Worm (Caenorhabditis elegans) whole organism, L4 larva: ENCODE data around the gene T04C10.3.
A peak's percentile ranks its signal among the peaks of the same experiment; 100 is the strongest.

ENCODE experiments used
- F49E8.2 ChIP-seq: sonication (generic microtip); optimal IDR thresholded peaks from 2 replicates; lab custom pipeline; 2016; ENCODE audit warnings: missing compliant biosample characterization, mild to moderate bottlenecking, missing genetic modification characterization, borderline replicate concordance
- Y48G9A.11 ChIP-seq: fragments of 200-800 bp; sonication (Bioruptor generic); IDR thresholded peaks from 2 replicates; pipeline ENCODE4 v1.3.6; 2022; ENCODE audit warnings: missing genetic modification reagents, missing genetic modification characterization, missing compliant biosample characterization
- Y5F2A.4 ChIP-seq: fragments of 200-800 bp; sonication (Bioruptor generic); optimal IDR thresholded peaks from 2 replicates; lab custom pipeline; 2018; ENCODE audit warnings: mild to moderate bottlenecking, missing genetic modification characterization, missing compliant biosample characterization
- Y75B8A.6 ChIP-seq: fragments of 200-800 bp; sonication (Bioruptor generic); IDR thresholded peaks from 2 replicates; pipeline ENCODE4 v1.3.6; 2022; ENCODE audit warnings: missing genetic modification reagents, missing genetic modification characterization, missing compliant biosample characterization
- ZK337.2 ChIP-seq: fragments of 200-800 bp; sonication (Bioruptor generic); IDR thresholded peaks from 2 replicates; pipeline ENCODE4 v1.3.6; 2022; ENCODE audit warnings: missing genetic modification reagents, missing genetic modification characterization, missing compliant biosample characterization
- aly-2 ChIP-seq: sonication (generic microtip); optimal IDR thresholded peaks from 2 replicates; lab custom pipeline; 2018; ENCODE audit warnings: missing biosample characterization, missing genetic modification characterization
- arid-1 ChIP-seq: fragments of 200-800 bp; sonication (Bioruptor generic); conservative IDR thresholded peaks from 2 replicates; pipeline ENCODE4 v1.3.6; 2022; ENCODE audit warnings: missing genetic modification reagents, missing genetic modification characterization, missing compliant biosample characterization
- ceh-20 ChIP-seq: fragments of 200-800 bp; sonication (Bioruptor generic); IDR thresholded peaks from 2 replicates; pipeline ENCODE4 v1.3.6; 2022; ENCODE audit warnings: missing genetic modification reagents, missing genetic modification characterization, missing compliant biosample characterization
- ceh-28 ChIP-seq: fragments of 150-350 bp; optimal IDR thresholded peaks from 2 replicates; lab custom pipeline; 2014; ENCODE audit warnings: missing biosample characterization, missing genetic modification reagents, missing genetic modification characterization
- ceh-32 ChIP-seq: sonication (generic microtip); optimal IDR thresholded peaks from 2 replicates; lab custom pipeline; 2016; ENCODE audit warnings: mild to moderate bottlenecking, missing genetic modification characterization, missing compliant biosample characterization; ENCODE audit not compliant: poor library complexity
- ceh-62 ChIP-seq: sonication (generic microtip); optimal IDR thresholded peaks from 2 replicates; lab custom pipeline; 2017; ENCODE audit warnings: missing biosample characterization, missing genetic modification characterization
- ceh-82 ChIP-seq: sonication (generic microtip); optimal IDR thresholded peaks from 2 replicates; lab custom pipeline; 2017; ENCODE audit warnings: missing biosample characterization, missing genetic modification characterization
- ctbp-1 ChIP-seq: fragments of 200-800 bp; sonication (Bioruptor generic); IDR thresholded peaks from 2 replicates; pipeline ENCODE4 v1.3.6; 2022; ENCODE audit warnings: missing genetic modification reagents, missing genetic modification characterization, missing compliant biosample characterization
- daf-12 ChIP-seq: fragments of 150-350 bp; optimal IDR thresholded peaks from 2 replicates; lab custom pipeline; 2014; ENCODE audit warnings: missing biosample characterization, missing genetic modification reagents, missing genetic modification characterization
- daf-16 ChIP-seq, 3 experiments: sonication (generic microtip); optimal IDR thresholded peaks; 2 replicates each; lab custom pipeline; 2016 to 2017; ENCODE audit warnings: missing genetic modification characterization in 3 of 3, missing genetic modification reagents in 3 of 3, mild to moderate bottlenecking in 2 of 3, missing compliant biosample characterization in 2 of 3, missing biosample characterization in 1 of 3, moderate library complexity in 1 of 3
- dmd-9 ChIP-seq: fragments of 200-800 bp; sonication (Bioruptor generic); IDR thresholded peaks from 2 replicates; pipeline ENCODE4 v1.3.6; 2022; ENCODE audit warnings: missing genetic modification reagents, missing genetic modification characterization, missing compliant biosample characterization
- dpl-1 ChIP-seq: fragments of 150-350 bp; optimal IDR thresholded peaks from 2 replicates; lab custom pipeline; 2014; ENCODE audit warnings: missing biosample characterization, missing genetic modification reagents, missing genetic modification characterization
- dve-1 ChIP-seq: sonication (generic microtip); optimal IDR thresholded peaks from 2 replicates; lab custom pipeline; 2017; ENCODE audit warnings: antibody characterized with exemption, mild to moderate bottlenecking, missing genetic modification characterization, missing compliant biosample characterization; ENCODE audit not compliant: insufficient read depth
- fkh-10 ChIP-seq: fragments of 150-350 bp; optimal IDR thresholded peaks from 2 replicates; lab custom pipeline; 2014; ENCODE audit warnings: missing biosample characterization, missing genetic modification reagents, missing genetic modification characterization
- gei-8 ChIP-seq: fragments of 200-800 bp; sonication (Bioruptor generic); optimal IDR thresholded peaks from 2 replicates; lab custom pipeline; 2018; ENCODE audit warnings: mild to moderate bottlenecking, missing genetic modification characterization, missing compliant biosample characterization
- hlh-11 ChIP-seq: fragments of 200-800 bp; sonication (Bioruptor generic); optimal IDR thresholded peaks from 2 replicates; lab custom pipeline; 2018; ENCODE audit warnings: mild to moderate bottlenecking, missing genetic modification characterization, missing compliant biosample characterization
- hlh-30 ChIP-seq: sonication (generic microtip); optimal IDR thresholded peaks from 2 replicates; lab custom pipeline; 2017; ENCODE audit warnings: antibody characterized with exemption, mild to moderate bottlenecking, missing genetic modification characterization, missing compliant biosample characterization; ENCODE audit not compliant: insufficient read depth
- lin-15B ChIP-seq: fragments of 150-350 bp; sonication (generic microtip); optimal IDR thresholded peaks from 3 replicates; lab custom pipeline; 2014; ENCODE audit warnings: missing biosample characterization, missing genetic modification characterization
- lin-39 ChIP-seq: fragments of 150-350 bp; optimal IDR thresholded peaks from 2 replicates; lab custom pipeline; 2014; ENCODE audit warnings: missing biosample characterization, missing genetic modification reagents, missing genetic modification characterization
- lsy-2 ChIP-seq, 2 experiments: fragments of 150-350 bp in 1 of 2; sonication (generic microtip) in 1 of 2; optimal IDR thresholded peaks; 2 replicates each; lab custom pipeline; 2014 to 2017; ENCODE audit warnings: missing biosample characterization in 2 of 2, missing genetic modification characterization in 2 of 2
- madf-5 ChIP-seq, 2 experiments: fragments of 200-800 bp; sonication (Bioruptor generic); IDR thresholded peaks; 2 replicates each; pipeline ENCODE4 v1.3.6; 2022; ENCODE audit warnings: missing compliant biosample characterization in 2 of 2, missing genetic modification characterization in 2 of 2
- mdt-29 ChIP-seq: fragments of 200-800 bp; sonication (Bioruptor generic); IDR thresholded peaks from 2 replicates; pipeline ENCODE4 v1.3.6; 2022; ENCODE audit warnings: missing genetic modification reagents, missing genetic modification characterization, missing compliant biosample characterization
- mep-1 ChIP-seq: fragments of 150-350 bp; sonication (generic microtip); optimal IDR thresholded peaks from 3 replicates; lab custom pipeline; 2014; ENCODE audit warnings: missing biosample characterization, missing genetic modification characterization
- mxl-2 ChIP-seq: fragments of 200-800 bp; sonication (Bioruptor generic); conservative IDR thresholded peaks from 2 replicates; pipeline ENCODE4 v1.3.6; 2022; ENCODE audit warnings: missing genetic modification reagents, missing genetic modification characterization, missing compliant biosample characterization
- nhr-10 ChIP-seq: fragments of 150-350 bp; optimal IDR thresholded peaks from 2 replicates; lab custom pipeline; 2014; ENCODE audit warnings: missing biosample characterization, missing genetic modification characterization
- nhr-237 ChIP-seq: sonication (generic microtip); optimal IDR thresholded peaks from 2 replicates; lab custom pipeline; 2017; ENCODE audit warnings: missing biosample characterization, missing genetic modification characterization
- nhr-25 ChIP-seq: sonication (generic microtip); optimal IDR thresholded peaks from 2 replicates; lab custom pipeline; 2017; ENCODE audit warnings: missing genetic modification characterization, mild to moderate bottlenecking, missing compliant biosample characterization, antibody characterized with exemption, moderate library complexity, borderline replicate concordance; ENCODE audit not compliant: insufficient read depth
- nhr-28 ChIP-seq: fragments of 150-350 bp; optimal IDR thresholded peaks from 2 replicates; lab custom pipeline; 2014; ENCODE audit warnings: missing biosample characterization, missing genetic modification characterization
- nhr-41 ChIP-seq: fragments of 200-800 bp; sonication (Bioruptor generic); IDR thresholded peaks from 2 replicates; pipeline ENCODE4 v1.3.6; 2022; ENCODE audit warnings: missing genetic modification reagents, missing genetic modification characterization, missing compliant biosample characterization
- nhr-48 ChIP-seq: sonication (generic microtip); optimal IDR thresholded peaks from 2 replicates; lab custom pipeline; 2016; ENCODE audit warnings: mild to moderate bottlenecking, missing genetic modification characterization, missing compliant biosample characterization
- nhr-6 ChIP-seq: fragments of 150-350 bp; optimal IDR thresholded peaks from 2 replicates; lab custom pipeline; 2014; ENCODE audit warnings: missing biosample characterization, missing genetic modification characterization
- nhr-77 ChIP-seq: fragments of 150-350 bp; optimal IDR thresholded peaks from 2 replicates; lab custom pipeline; 2014; ENCODE audit warnings: missing biosample characterization, missing genetic modification characterization
- rbr-2 ChIP-seq: sonication (generic microtip); optimal IDR thresholded peaks from 2 replicates; lab custom pipeline; 2016; ENCODE audit warnings: missing genotype, missing genetic modification characterization, missing compliant biosample characterization
- skn-1 ChIP-seq: fragments of 150-350 bp; optimal IDR thresholded peaks from 2 replicates; lab custom pipeline; 2014; ENCODE audit warnings: missing biosample characterization, missing genetic modification characterization
- snpc-1.2 ChIP-seq: fragments of 200-800 bp; sonication (Bioruptor generic); IDR thresholded peaks from 2 replicates; pipeline ENCODE4 v1.3.6; 2022; ENCODE audit warnings: missing genetic modification reagents, missing genetic modification characterization, missing compliant biosample characterization
- snpc-4 ChIP-seq: fragments of 150-350 bp; optimal IDR thresholded peaks from 2 replicates; lab custom pipeline; 2014; ENCODE audit warnings: missing biosample characterization, missing genetic modification characterization
- spr-1 ChIP-seq: sonication (generic microtip); optimal IDR thresholded peaks from 2 replicates; lab custom pipeline; 2016; ENCODE audit warnings: mild to moderate bottlenecking, missing genetic modification characterization, missing compliant biosample characterization
- tag-97 ChIP-seq: fragments of 200-800 bp; sonication (Bioruptor generic); IDR thresholded peaks from 2 replicates; pipeline ENCODE4 v1.3.6; 2022; ENCODE audit warnings: missing genetic modification characterization, missing compliant biosample characterization
- tra-1 ChIP-seq: fragments of 200-800 bp; sonication (Bioruptor generic); IDR thresholded peaks from 2 replicates; pipeline ENCODE4 v1.3.6; 2022; ENCODE audit warnings: missing genetic modification reagents, missing genetic modification characterization, missing compliant biosample characterization
- vab-7 ChIP-seq: fragments of 200-800 bp; sonication (Bioruptor generic); IDR thresholded peaks from 2 replicates; pipeline ENCODE4 v1.3.6; 2022; ENCODE audit warnings: missing genetic modification reagents, missing genetic modification characterization, missing compliant biosample characterization
- zag-1 ChIP-seq: fragments of 150-350 bp; optimal IDR thresholded peaks from 2 replicates; lab custom pipeline; 2014; ENCODE audit warnings: missing biosample characterization, missing genetic modification characterization
- zfp-2 ChIP-seq: sonication (generic microtip); optimal IDR thresholded peaks from 2 replicates; lab custom pipeline; 2016; ENCODE audit warnings: mild to moderate bottlenecking, missing genetic modification characterization, missing compliant biosample characterization
- zfp-3 ChIP-seq: fragments of 200-800 bp; sonication (Bioruptor generic); conservative IDR thresholded peaks from 2 replicates; pipeline ENCODE4 v1.3.6; 2022; ENCODE audit warnings: missing genetic modification reagents, missing genetic modification characterization, missing compliant biosample characterization
- ztf-11 ChIP-seq: fragments of 150-350 bp; optimal IDR thresholded peaks from 2 replicates; lab custom pipeline; 2014; ENCODE audit warnings: missing biosample characterization, missing genetic modification characterization
- ztf-7 ChIP-seq: fragments of 150-350 bp; optimal IDR thresholded peaks from 2 replicates; lab custom pipeline; 2014; ENCODE audit warnings: missing biosample characterization, missing genetic modification characterization

The T04C10.3 gene

DNA sequence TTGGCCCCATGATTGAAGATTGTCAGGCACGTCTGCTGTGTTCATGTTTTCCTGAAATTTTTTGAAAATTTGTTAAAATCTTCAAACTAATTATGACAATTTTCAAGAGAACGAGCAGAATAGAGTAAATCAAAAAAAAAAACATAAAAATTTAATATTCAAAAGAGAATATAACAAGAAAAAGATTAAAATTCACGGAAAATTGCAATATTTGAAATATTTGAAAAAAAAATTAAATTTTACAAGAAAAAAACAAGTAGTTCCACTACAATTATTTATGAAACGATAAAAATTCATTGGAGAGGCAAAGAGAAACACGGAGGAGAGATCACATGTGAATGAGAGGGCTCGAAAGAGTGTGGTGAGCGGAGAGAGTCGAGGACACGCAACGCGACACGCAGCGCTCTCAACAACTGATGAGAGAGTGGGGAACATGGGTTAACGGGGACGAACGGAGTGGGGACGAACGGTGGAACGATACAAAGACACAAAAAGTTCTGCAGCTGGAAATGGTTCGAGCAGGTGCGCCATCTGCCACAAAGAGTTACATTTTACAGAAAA lies 12.4 kb downstream of the T04C10.3 start, which contains the start of gene mbk-1 (continued):
- TF ChIP-seq nhr-237 (tag; lab: Kevin White, UChicago) (no peak), fkh-10 (GFP tag; lab: Kevin White, UChicago) (no peak), snpc-1.2 (GFP tag; lab: Robert Waterston, UW) (no peak), Y75B8A.6 (GFP tag; lab: Robert Waterston, UW) (no peak), arid-1 (GFP tag; lab: Robert Waterston, UW) (peak; percentile 52; the same call in 1 of the 2 replicates), lin-39 (tag; lab: Kevin White, UChicago) (no peak), ceh-62 (tag; lab: Kevin White, UChicago) (no peak), spr-1 (tag; lab: Kevin White, UChicago) (peak; percentile 1), aly-2 (tag; lab: Kevin White, UChicago) (no peak), madf-5 (GFP tag; IDR thresholded peaks at IDR 0.05; lab: Robert Waterston, UW) (no peak), nhr-41 (GFP tag; lab: Robert Waterston, UW) (no peak), nhr-10 (tag; lab: Kevin White, UChicago) (no peak), mxl-2 (GFP tag; lab: Robert Waterston, UW) (no peak), daf-16 (GFP tag; optimal IDR thresholded peaks at IDR 0.05; lab: Kevin White, UChicago) (no peak), daf-16 (tag; optimal IDR thresholded peaks at IDR 0.05; lab: Kevin White, UChicago) (peak; percentile 76), nhr-28 (peak; percentile 91), nhr-48 (tag; lab: Kevin White, UChicago) (peak; percentile 46), Y48G9A.11 (GFP tag; lab: Robert Waterston, UW) (no peak), gei-8 (GFP tag; lab: Kevin White, UChicago) (no peak), ctbp-1 (GFP tag; lab: Robert Waterston, UW) (0 out of 2 replicates have a peak, but pooled peaks have one; percentile 26), snpc-4 (no peak), nhr-25 (peak; percentile 36), mdt-29 (GFP tag; lab: Robert Waterston, UW) (no peak), zfp-3 (GFP tag; lab: Robert Waterston, UW) (0 out of 2 replicates have a peak, but pooled peaks have one; percentile 37), ceh-28 (tag; lab: Kevin White, UChicago) (no peak), vab-7 (GFP tag; lab: Robert Waterston, UW) (no peak), nhr-6 (tag; lab: Kevin White, UChicago) (peak; percentile 6), ztf-11 (tag; lab: Kevin White, UChicago) (no peak), tag-97 (GFP tag; lab: Robert Waterston, UW) (no peak), zag-1 (tag; lab: Kevin White, UChicago) (no peak), hlh-11 (tag; lab: Kevin White, UChicago) (peak; percentile 93), Y5F2A.4 (GFP tag; lab: Kevin White, UChicago) (no peak), zfp-2 (no peak), ceh-20 (GFP tag; lab: Robert Waterston, UW) (peak; percentile 70; the same call in 1 of the 2 replicates), lin-15B (tag; lab: Kevin White, UChicago) (no peak), hlh-30 (tag; lab: Kevin White, UChicago) (peak; percentile 98), rbr-2 (tag; lab: Kevin White, UChicago) (peak; percentile 51), ZK337.2 (GFP tag; lab: Robert Waterston, UW) (no peak), dmd-9 (no peak), ztf-7 (tag; lab: Kevin White, UChicago) (peak; percentile 37), nhr-77 (tag; lab: Kevin White, UChicago) (peak; percentile 76), tra-1 (0 out of 2 replicates have a peak, but pooled peaks have one; percentile 8), dve-1 (tag; lab: Kevin White, UChicago) (peak; percentile 85), lsy-2 (tag; optimal IDR thresholded peaks at IDR 0.05; lab: Kevin White, UChicago) (peak in 1 of 2 experiments; percentile 76), daf-12 (tag; lab: Kevin White, UChicago) (no peak), skn-1 (tag; lab: Kevin White, UChicago) (no peak), dpl-1 (GFP tag; lab: Kevin White, UChicago) (peak; percentile 33), mep-1 (tag; lab: Kevin White, UChicago) (peak; percentile 86), ceh-32 (tag; lab: Kevin White, UChicago) (no peak), F49E8.2 (tag; lab: Kevin White, UChicago) (no peak), ceh-82 (tag; lab: Kevin White, UChicago) (no peak)
